Fruit fly (Drosophila melanogaster) whole organism, embryonic: ENCODE data around the gene firl.

ENCODE experiments used
- Antp ChIP-seq: fragments of 200-800 bp; sonication (Bioruptor generic); optimal IDR thresholded peaks from 3 replicates; lab custom pipeline; 2016; ENCODE audit warnings: missing biosample characterization, missing genetic modification characterization
- Blimp-1 ChIP-seq: fragments of 200-800 bp; sonication (Bioruptor generic); optimal IDR thresholded peaks from 3 replicates; lab custom pipeline; 2018; ENCODE audit warnings: missing biosample characterization, missing genetic modification characterization, mild to moderate bottlenecking, moderate library complexity, missing genetic modification reagents
- CG10431 ChIP-seq: fragments of 200-800 bp; sonication (Bioruptor generic); optimal IDR thresholded peaks from 3 replicates; lab custom pipeline; 2018; ENCODE audit warnings: missing biosample characterization, mild to moderate bottlenecking, missing genetic modification characterization
- CG10979 ChIP-seq: fragments of 200-800 bp; sonication (Bioruptor generic); optimal IDR thresholded peaks from 2 replicates; lab custom pipeline; 2018; ENCODE audit warnings: missing biosample characterization, mild to moderate bottlenecking, missing genetic modification characterization, moderate library complexity
- CG11093 ChIP-seq: fragments of 200-800 bp; sonication (Bioruptor generic); IDR thresholded peaks from 3 replicates; pipeline ENCODE4 v1.3.6; 2022; ENCODE audit warnings: missing biosample characterization, missing genetic modification characterization
- CG11504 ChIP-seq: fragments of 200-800 bp; sonication (Bioruptor generic); optimal IDR thresholded peaks from 3 replicates; lab custom pipeline; 2019; ENCODE audit warnings: missing biosample characterization, mild to moderate bottlenecking, missing genetic modification characterization, moderate library complexity
- CG11695 ChIP-seq: fragments of 200-800 bp; sonication (Bioruptor generic); IDR thresholded peaks from 3 replicates; pipeline ENCODE4 v1.3.6; 2022; ENCODE audit warnings: missing biosample characterization, missing genetic modification characterization
- CG12299 ChIP-seq: fragments of 200-800 bp; sonication (Bioruptor generic); optimal IDR thresholded peaks from 2 replicates; lab custom pipeline; 2018; ENCODE audit warnings: missing biosample characterization, mild to moderate bottlenecking, missing genetic modification characterization
- CG12769 ChIP-seq: fragments of 200-800 bp; sonication (Bioruptor generic); optimal IDR thresholded peaks from 2 replicates; lab custom pipeline; 2019; ENCODE audit warnings: missing biosample characterization, mild to moderate bottlenecking, missing genetic modification characterization, moderate library complexity
- CG14860 ChIP-seq: fragments of 200-800 bp; sonication (Bioruptor generic); IDR thresholded peaks from 3 replicates; pipeline ENCODE4 v1.3.6; 2022; ENCODE audit warnings: missing biosample characterization, missing genetic modification characterization; ENCODE audit not compliant: partially characterized antibody
- CG15514 ChIP-seq: fragments of 200-800 bp; sonication (Bioruptor generic); optimal IDR thresholded peaks from 3 replicates; lab custom pipeline; 2017; ENCODE audit warnings: missing biosample characterization, missing genetic modification characterization, mild to moderate bottlenecking, moderate library complexity, missing genetic modification reagents
- CG17328 ChIP-seq: fragments of 200-800 bp; sonication (Bioruptor generic); IDR thresholded peaks from 2 replicates; pipeline ENCODE4 v1.3.6; 2022; ENCODE audit warnings: missing biosample characterization, missing genetic modification characterization
- CG17359 ChIP-seq: fragments of 200-800 bp; sonication (Bioruptor generic); optimal IDR thresholded peaks from 3 replicates; lab custom pipeline; 2018; ENCODE audit warnings: missing biosample characterization, mild to moderate bottlenecking, missing genetic modification characterization, moderate library complexity
- CG18476 ChIP-seq: fragments of 200-800 bp; sonication (Bioruptor generic); optimal IDR thresholded peaks from 2 replicates; lab custom pipeline; 2016; ENCODE audit warnings: missing biosample characterization, mild to moderate bottlenecking, missing genetic modification characterization
- CG2116 ChIP-seq: fragments of 200-800 bp; sonication (Bioruptor generic); optimal IDR thresholded peaks from 3 replicates; lab custom pipeline; 2018; ENCODE audit warnings: missing biosample characterization, mild to moderate bottlenecking, missing genetic modification characterization
- CG42726 ChIP-seq: fragments of 200-800 bp; sonication (Bioruptor generic); IDR thresholded peaks from 2 replicates; pipeline ENCODE4 v1.3.6; 2022; ENCODE audit warnings: missing biosample characterization, missing genetic modification characterization; ENCODE audit not compliant: partially characterized antibody
- CG6765 ChIP-seq: fragments of 200-800 bp; sonication (Bioruptor generic); optimal IDR thresholded peaks from 3 replicates; lab custom pipeline; 2017; ENCODE audit warnings: missing biosample characterization, mild to moderate bottlenecking, missing genetic modification characterization
- Dp ChIP-seq: fragments of 200-800 bp; sonication (Bioruptor generic); optimal IDR thresholded peaks from 2 replicates; lab custom pipeline; 2018; ENCODE audit warnings: missing biosample characterization, mild to moderate bottlenecking, missing genetic modification characterization, moderate library complexity
- E2f1 ChIP-seq: fragments of 200-800 bp; sonication (Bioruptor generic); IDR thresholded peaks from 2 replicates; pipeline ENCODE4 v1.3.6; 2022; ENCODE audit warnings: missing biosample characterization, missing genetic modification characterization
- HLH54F ChIP-seq: fragments of 200-800 bp; sonication (Bioruptor generic); optimal IDR thresholded peaks from 3 replicates; lab custom pipeline; 2016; ENCODE audit warnings: missing biosample characterization, missing genetic modification characterization
- Ssrp ChIP-seq: fragments of 200-800 bp; sonication (Bioruptor generic); optimal IDR thresholded peaks from 2 replicates; lab custom pipeline; 2018; ENCODE audit warnings: missing biosample characterization, mild to moderate bottlenecking, missing genetic modification characterization, moderate library complexity
- aop ChIP-seq: fragments of 200-800 bp; sonication (Bioruptor generic); IDR thresholded peaks from 2 replicates; pipeline ENCODE4 v1.3.6; 2022; ENCODE audit warnings: missing biosample characterization, missing genetic modification characterization
- bowl ChIP-seq: fragments of 200-800 bp; sonication (Bioruptor generic); IDR thresholded peaks from 2 replicates; pipeline ENCODE4 v1.3.6; 2022; ENCODE audit warnings: missing biosample characterization, missing genetic modification characterization
- corto ChIP-seq: fragments of 200-800 bp; sonication (Bioruptor generic); optimal IDR thresholded peaks from 2 replicates; lab custom pipeline; 2016; ENCODE audit warnings: missing biosample characterization, mild to moderate bottlenecking, missing genetic modification characterization, moderate library complexity
- crc ChIP-seq: fragments of 200-800 bp; sonication (Bioruptor generic); optimal IDR thresholded peaks from 2 replicates; lab custom pipeline; 2016; ENCODE audit warnings: missing biosample characterization, missing genetic modification characterization
- dan ChIP-seq: fragments of 200-800 bp; sonication (Bioruptor generic); IDR thresholded peaks from 2 replicates; pipeline ENCODE4 v1.3.6; 2022; ENCODE audit warnings: missing biosample characterization, missing genetic modification characterization
- exex ChIP-seq: fragments of 200-800 bp; sonication (Bioruptor generic); optimal IDR thresholded peaks from 4 replicates; lab custom pipeline; 2018; ENCODE audit warnings: missing biosample characterization, mild to moderate bottlenecking, missing genetic modification characterization, moderate library complexity
- eyg ChIP-seq: fragments of 200-800 bp; sonication (Bioruptor generic); optimal IDR thresholded peaks from 3 replicates; lab custom pipeline; 2016; ENCODE audit warnings: missing biosample characterization, missing genetic modification characterization
- hkb ChIP-seq, 2 experiments: fragments of 200-800 bp in 1 of 2; fragments of >200 bp in 1 of 2; sonication (Bioruptor generic) in 1 of 2; IDR thresholded peaks in 1 of 2; optimal IDR thresholded peaks in 1 of 2; 2 replicates each; pipeline versions ENCODE4 v1.3.6 to Lab custom; 2017 to 2022; ENCODE audit warnings: missing biosample characterization in 1 of 2, missing genetic modification characterization in 1 of 2
- mirr ChIP-seq: fragments of 200-800 bp; sonication (Bioruptor generic); optimal IDR thresholded peaks from 3 replicates; lab custom pipeline; 2018; ENCODE audit warnings: missing biosample characterization, mild to moderate bottlenecking, missing genetic modification characterization
- mld ChIP-seq: fragments of 200-800 bp; sonication (Bioruptor generic); IDR thresholded peaks from 3 replicates; pipeline ENCODE4 v1.3.6; 2022; ENCODE audit warnings: missing biosample characterization, missing genetic modification characterization; ENCODE audit not compliant: partially characterized antibody
- nau ChIP-seq: fragments of 200-800 bp; sonication (Bioruptor generic); optimal IDR thresholded peaks from 3 replicates; lab custom pipeline; 2017; ENCODE audit warnings: missing biosample characterization, mild to moderate bottlenecking, missing genetic modification characterization, missing genetic modification reagents
- nmo ChIP-seq: fragments of 200-800 bp; sonication (Bioruptor generic); optimal IDR thresholded peaks from 2 replicates; lab custom pipeline; 2018; ENCODE audit warnings: missing biosample characterization, mild to moderate bottlenecking, missing genetic modification characterization, moderate library complexity
- peb ChIP-seq: fragments of 200-800 bp; sonication (Bioruptor generic); IDR thresholded peaks from 2 replicates; pipeline ENCODE4 v1.3.6; 2022; ENCODE audit warnings: missing biosample characterization, missing genetic modification characterization
- pho ChIP-seq: fragments of 200-800 bp; sonication (Bioruptor generic); optimal IDR thresholded peaks from 2 replicates; lab custom pipeline; 2016; ENCODE audit warnings: missing biosample characterization, missing genetic modification characterization
- sd ChIP-seq: fragments of 200-800 bp; sonication (Bioruptor generic); optimal IDR thresholded peaks from 3 replicates; lab custom pipeline; 2018; ENCODE audit warnings: missing biosample characterization, mild to moderate bottlenecking, missing genetic modification characterization, moderate library complexity
- sens ChIP-seq: fragments of 200-800 bp; sonication (Bioruptor generic); peaks from one replicate; lab custom pipeline; 2016; ENCODE audit warnings: missing biosample characterization, missing genetic modification characterization
- seq ChIP-seq: fragments of 200-800 bp; sonication (Bioruptor generic); IDR thresholded peaks from 2 replicates; pipeline ENCODE4 v1.3.6; 2022; ENCODE audit warnings: missing biosample characterization, missing genetic modification characterization
- slou ChIP-seq: fragments of 200-800 bp; sonication (Bioruptor generic); optimal IDR thresholded peaks from 3 replicates; lab custom pipeline; 2016; ENCODE audit warnings: missing biosample characterization, missing genetic modification characterization
- sr ChIP-seq: fragments of 200-800 bp; sonication (Bioruptor generic); IDR thresholded peaks from 3 replicates; pipeline ENCODE4 v1.3.6; 2022; ENCODE audit warnings: missing biosample characterization, missing genetic modification characterization
- tll ChIP-seq, 2 experiments: fragments of 200-800 bp in 1 of 2; fragments of >200 bp in 1 of 2; sonication (Bioruptor generic) in 1 of 2; optimal IDR thresholded peaks; 2 replicates each; lab custom pipeline; 2017 to 2019; ENCODE audit warnings: missing biosample characterization in 2 of 2, missing genetic modification characterization in 2 of 2, mild to moderate bottlenecking in 1 of 2, moderate library complexity in 1 of 2
- unc-4 ChIP-seq: fragments of 200-800 bp; sonication (Bioruptor generic); IDR thresholded peaks from 2 replicates; pipeline ENCODE4 v1.3.6; 2022; ENCODE audit warnings: missing biosample characterization, missing genetic modification characterization; ENCODE audit not compliant: partially characterized antibody
- usp ChIP-seq: fragments of >200 bp; optimal IDR thresholded peaks from 2 replicates; lab custom pipeline; 2017; ENCODE audit warnings: missing biosample characterization, missing genetic modification characterization

firl gene

DNA sequence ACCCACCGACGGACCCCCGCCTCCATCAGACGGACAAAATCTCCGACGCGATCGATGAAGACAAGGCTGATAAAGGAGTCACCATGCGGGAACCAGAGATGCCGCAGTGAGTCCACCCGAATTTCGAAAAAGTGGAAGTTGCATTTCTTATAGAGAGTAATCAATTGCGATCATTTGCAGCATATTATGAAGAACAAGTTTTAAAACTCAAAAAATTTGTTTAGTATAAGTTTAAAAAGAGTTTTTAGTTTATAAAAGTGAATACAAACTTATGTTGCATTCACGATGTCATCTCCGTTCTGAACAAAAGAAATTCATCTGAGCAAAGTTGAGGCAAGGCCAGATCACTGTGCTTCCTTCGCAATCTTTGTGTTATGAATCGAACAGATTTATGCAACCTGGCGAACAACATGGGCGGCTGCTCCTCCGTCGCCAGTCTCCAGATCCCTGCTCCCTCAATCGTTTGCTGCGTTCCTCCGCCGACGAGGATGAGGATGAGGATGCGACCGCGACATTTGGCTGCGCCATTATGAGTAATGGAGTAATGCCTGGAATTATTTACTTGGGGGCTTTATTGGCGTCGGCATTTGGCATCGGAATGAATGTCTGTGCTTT, 46.5 kb upstream of the firl start:
- TF ChIP-seq Blimp-1 (GFP tag; lab: Kevin White, UChicago) (no peak), corto (GFP tag; lab: Kevin White, UChicago) (peak; percentile 14)

DNA sequence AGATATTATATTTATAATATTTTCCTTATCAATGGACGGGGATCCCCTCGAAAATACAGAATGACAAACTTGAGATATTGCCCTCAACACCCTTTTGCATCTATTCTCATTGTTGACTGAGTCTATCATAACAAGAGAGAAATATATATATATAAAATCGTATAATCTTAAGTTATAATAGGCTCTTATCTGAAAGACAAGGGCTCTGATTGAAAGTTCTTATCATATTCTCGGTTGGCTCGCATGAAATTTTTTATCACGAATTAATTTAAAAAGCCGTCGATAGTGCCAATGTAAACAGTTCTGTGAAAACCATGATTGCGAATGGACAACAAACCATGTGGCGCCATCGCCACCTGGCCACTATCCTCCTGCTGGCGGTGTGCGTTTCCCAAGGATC, 44.2 kb upstream of the firl start, which contains the start of gene Phae2:
Gene Phae2 (plus strand): TSS at position 301 of the 400 bp plus-strand sequence.
- TF ChIP-seq dan (GFP tag; lab: Robert Waterston, UW) (no peak), CG42726 (GFP tag; lab: Robert Waterston, UW) (0 out of 2 replicates have a peak, but pooled peaks have one; percentile 6), exex (tag; lab: Kevin White, UChicago) (peak; percentile 50)
- TF ChIP-seq, all 482 proteins: peak for 2

DNA sequence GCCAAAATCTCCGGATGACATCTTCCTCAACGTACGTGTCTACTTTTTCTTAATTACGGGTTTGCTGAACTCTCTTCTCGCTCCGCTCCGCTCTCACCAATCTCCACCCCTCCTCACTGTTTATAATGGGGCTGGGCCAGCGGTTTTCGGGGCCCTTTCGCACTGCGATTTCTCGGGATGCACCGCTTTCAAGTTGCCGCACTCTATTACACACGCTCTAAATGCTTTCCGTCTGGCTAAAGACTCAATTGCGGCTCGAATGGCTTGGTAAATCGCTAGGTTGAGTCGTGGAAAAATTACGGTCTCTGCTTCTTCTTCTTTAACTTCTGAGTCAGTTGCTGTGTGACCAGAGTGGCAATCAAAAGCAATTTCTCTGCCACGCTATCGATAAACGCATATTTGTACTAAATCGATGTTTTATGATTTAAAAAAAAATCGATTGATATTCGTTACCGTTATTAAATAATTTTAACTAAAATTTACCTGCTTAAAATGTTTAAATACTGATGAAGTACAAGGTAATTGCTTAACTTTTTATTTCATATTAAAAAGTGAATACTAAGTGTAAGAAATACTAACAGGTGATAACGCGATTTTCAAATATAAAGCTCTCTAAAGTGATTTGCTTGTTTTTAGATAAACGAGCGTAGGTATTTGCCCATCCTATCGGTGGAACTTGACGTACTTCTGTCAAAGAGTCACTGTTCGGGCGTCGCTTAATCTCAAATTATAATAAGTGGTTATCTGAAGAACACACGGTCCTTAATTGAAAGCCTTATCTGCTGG, 42.4 kb upstream of the firl start, which contains the start of the genes Rab6 and Phae1:
Gene Rab6 (minus strand): TSS at position 338 of the 786 bp plus-strand sequence.
Gene Phae1 (plus strand): TSS at position 639 of the 786 bp plus-strand sequence.
- TF ChIP-seq CG11695 (GFP tag; lab: Robert Waterston, UW): peak; percentile 34; the same call in 1 of the 3 replicates
- no peak for TF ChIP-seq sr (GFP tag; lab: Robert Waterston, UW)
- TF ChIP-seq hkb (optimal IDR thresholded peaks at IDR 0.05; lab: Kevin White, UChicago): no peak
- 0 out of 2 replicates have a peak, but pooled peaks have one; percentile 34 for TF ChIP-seq hkb (GFP tag; IDR thresholded peaks at IDR 0.05; lab: Robert Waterston, UW)
- TF ChIP-seq CG2116 (GFP tag; lab: Kevin White, UChicago): peak; percentile 85
- TF ChIP-seq CG10979 (tag; lab: Kevin White, UChicago): no peak
- TF ChIP-seq crc (GFP tag; lab: Kevin White, UChicago): no peak
- TF ChIP-seq Dp (GFP tag; lab: Kevin White, UChicago): peak; percentile 67
- TF ChIP-seq CG18476 (GFP tag; lab: Kevin White, UChicago): no peak
- TF ChIP-seq eyg (GFP tag; lab: Kevin White, UChicago): no peak
- TF ChIP-seq CG12299 (tag; lab: Kevin White, UChicago): peak; percentile 14
- TF ChIP-seq tll (GFP tag; optimal IDR thresholded peaks at IDR 0.05; lab: Kevin White, UChicago): peak in 1 of 2 experiments; percentile 40
- TF ChIP-seq nmo (GFP tag; lab: Kevin White, UChicago): peak; percentile 44
- TF ChIP-seq HLH54F (GFP tag; lab: Kevin White, UChicago): no peak
- no peak for TF ChIP-seq bowl (GFP tag; lab: Robert Waterston, UW)
- TF ChIP-seq sens (GFP tag; lab: Kevin White, UChicago): peak; percentile 29
- TF ChIP-seq Antp (GFP tag; lab: Kevin White, UChicago): no peak
- peak; percentile 75 for TF ChIP-seq CG14860 (GFP tag; lab: Robert Waterston, UW)
- TF ChIP-seq seq (GFP tag; lab: Robert Waterston, UW): peak; percentile 18; the same call in 1 of the 2 replicates
- no peak for TF ChIP-seq CG11504 (tag; lab: Kevin White, UChicago)
- no peak for TF ChIP-seq peb (GFP tag; lab: Robert Waterston, UW)
- no peak for TF ChIP-seq nau (GFP tag; lab: Kevin White, UChicago)
- TF ChIP-seq CG6765: no peak
- no peak for TF ChIP-seq CG17359 (tag; lab: Kevin White, UChicago)
- no peak for TF ChIP-seq slou (GFP tag; lab: Kevin White, UChicago)
- peak; percentile 83 for TF ChIP-seq unc-4 (GFP tag; lab: Robert Waterston, UW)
- no peak for TF ChIP-seq pho (GFP tag; lab: Kevin White, UChicago)
- TF ChIP-seq mld (GFP tag; lab: Robert Waterston, UW): no peak
- TF ChIP-seq CG11093 (GFP tag; lab: Robert Waterston, UW): no peak
- TF ChIP-seq usp: no peak
- no peak for TF ChIP-seq Ssrp (tag; lab: Kevin White, UChicago)
- no peak for TF ChIP-seq mirr (GFP tag; lab: Kevin White, UChicago)
- no peak for TF ChIP-seq CG17328 (GFP tag; lab: Robert Waterston, UW)
- TF ChIP-seq CG10431 (GFP tag; lab: Kevin White, UChicago): no peak
- TF ChIP-seq CG15514 (GFP tag; lab: Kevin White, UChicago): peak; percentile 35
- TF ChIP-seq CG12769 (tag; lab: Kevin White, UChicago): no peak
- TF ChIP-seq sd: peak; percentile 86
- no peak for TF ChIP-seq E2f1
- no peak for TF ChIP-seq aop (GFP tag; lab: Robert Waterston, UW)
